Worm (Caenorhabditis elegans): ENCODE data around the gene E02C12.19.

The E02C12.19 gene

ce11 chrV:9329245-9329979 is 46.9 kb downstream of the E02C12.19 start:
- no peak for TF ChIP-seq cog-1 (tag; optimal IDR thresholded peaks at IDR 0.05)
- TF ChIP-seq tab-1 (GFP tag; IDR thresholded peaks at IDR 0.05), result no peak
- TF ChIP-seq ztf-23 (GFP tag; IDR thresholded peaks at IDR 0.05), result no peak
- no peak for TF ChIP-seq klf-2 (GFP tag; conservative IDR thresholded peaks at IDR 0.05)
- no peak for TF ChIP-seq T22C8.4 (GFP tag; IDR thresholded peaks at IDR 0.05)
- TF ChIP-seq ztf-29 (GFP tag; IDR thresholded peaks at IDR 0.05), result no peak
- no peak for TF ChIP-seq flt-1 (GFP tag; IDR thresholded peaks at IDR 0.05)
- no peak for TF ChIP-seq med-1 (GFP tag; optimal IDR thresholded peaks at IDR 0.05; ENCODE audit: insufficient read depth)
- TF ChIP-seq ref-1 (GFP tag; conservative IDR thresholded peaks at IDR 0.05), result no peak

ce11 chrV:9328670-9329069 is 47.6 kb downstream of the E02C12.19 start, which contains the start of gene K07B1.4:
Gene K07B1.4, plus strand, starts transcription at chrV:9328970.
- TF ChIP-seq ref-1 (GFP tag; conservative IDR thresholded peaks at IDR 0.05) (no peak), ztf-29 (GFP tag; IDR thresholded peaks at IDR 0.05) (no peak), tab-1 (GFP tag; IDR thresholded peaks at IDR 0.05) (no peak), T22C8.4 (GFP tag; IDR thresholded peaks at IDR 0.05) (no peak), ztf-23 (GFP tag; IDR thresholded peaks at IDR 0.05) (no peak), klf-2 (GFP tag; conservative IDR thresholded peaks at IDR 0.05) (no peak), med-1 (GFP tag; optimal IDR thresholded peaks at IDR 0.05; ENCODE audit: insufficient read depth) (no peak), flt-1 (GFP tag; IDR thresholded peaks at IDR 0.05) (no peak), cog-1 (tag; optimal IDR thresholded peaks at IDR 0.05) (no peak)

- TF ChIP-seq ref-1 (GFP tag; conservative IDR thresholded peaks at IDR 0.05), result no peak
- no peak for TF ChIP-seq tab-1 (GFP tag; IDR thresholded peaks at IDR 0.05)
- TF ChIP-seq T22C8.4 (GFP tag; IDR thresholded peaks at IDR 0.05), result no peak
- TF ChIP-seq med-1 (GFP tag; optimal IDR thresholded peaks at IDR 0.05; ENCODE audit: insufficient read depth), result no peak
- TF ChIP-seq klf-2 (GFP tag; conservative IDR thresholded peaks at IDR 0.05), result no peak
- no peak for TF ChIP-seq ztf-29 (GFP tag; IDR thresholded peaks at IDR 0.05)
- TF ChIP-seq cog-1 (tag; optimal IDR thresholded peaks at IDR 0.05), result no peak
- no peak for TF ChIP-seq flt-1 (GFP tag; IDR thresholded peaks at IDR 0.05)
- no peak for TF ChIP-seq ztf-23 (GFP tag; IDR thresholded peaks at IDR 0.05)
These were observed 48.6 kb downstream of the E02C12.19 start for ce11 chrV:9327691-9328090.

- TF ChIP-seq med-1 (GFP tag; optimal IDR thresholded peaks at IDR 0.05; ENCODE audit: insufficient read depth), result no peak
- no peak for TF ChIP-seq tab-1 (GFP tag; IDR thresholded peaks at IDR 0.05)
- no peak for TF ChIP-seq klf-2 (GFP tag; conservative IDR thresholded peaks at IDR 0.05)
- TF ChIP-seq ztf-29 (GFP tag; IDR thresholded peaks at IDR 0.05), result no peak
- no peak for TF ChIP-seq cog-1 (tag; optimal IDR thresholded peaks at IDR 0.05)
- no peak for TF ChIP-seq ref-1 (GFP tag; conservative IDR thresholded peaks at IDR 0.05)
- no peak for TF ChIP-seq flt-1 (GFP tag; IDR thresholded peaks at IDR 0.05)
- TF ChIP-seq T22C8.4 (GFP tag; IDR thresholded peaks at IDR 0.05), result no peak
These were observed 49.4 kb downstream of the E02C12.19 start for ce11 chrV:9326903-9327302.
